Fruit fly (Drosophila melanogaster) whole organism, embryonic: ENCODE results near the gene CG7565.
A peak's percentile ranks its signal among the peaks of the same experiment; 100 is the strongest.

Experiments
- Aef1 ChIP-seq: fragments of 200-800 bp; sonication (Bioruptor generic); IDR thresholded peaks from 3 replicates; pipeline ENCODE4 v1.3.6; 2022; ENCODE audit warnings: missing biosample characterization, missing genetic modification characterization
- Bteb2 ChIP-seq: fragments of 200-800 bp; sonication (Bioruptor generic); optimal IDR thresholded peaks from 2 replicates; lab custom pipeline; 2016; ENCODE audit warnings: missing biosample characterization, missing genetic modification characterization
- CG12744 ChIP-seq: fragments of 200-800 bp; sonication (Bioruptor generic); optimal IDR thresholded peaks from 2 replicates; lab custom pipeline; 2016; ENCODE audit warnings: missing biosample characterization, missing genetic modification characterization
- CG14710 ChIP-seq: fragments of 200-800 bp; sonication (Bioruptor generic); optimal IDR thresholded peaks from 3 replicates; lab custom pipeline; 2019; ENCODE audit warnings: missing biosample characterization, mild to moderate bottlenecking, missing genetic modification characterization, moderate library complexity
- CG15073 ChIP-seq: fragments of 200-800 bp; sonication (Bioruptor generic); optimal IDR thresholded peaks from 2 replicates; lab custom pipeline; 2016; ENCODE audit warnings: missing biosample characterization, missing genetic modification characterization
- CG16779 ChIP-seq: fragments of 200-800 bp; sonication (Bioruptor generic); IDR thresholded peaks from 2 replicates; pipeline ENCODE4 v1.3.6; 2022; ENCODE audit warnings: missing biosample characterization, missing genetic modification characterization
- CG16863 ChIP-seq: fragments of 200-800 bp; sonication (Bioruptor generic); optimal IDR thresholded peaks from 3 replicates; lab custom pipeline; 2016; ENCODE audit warnings: missing biosample characterization, missing genetic modification characterization
- CG17359 ChIP-seq: fragments of 200-800 bp; sonication (Bioruptor generic); optimal IDR thresholded peaks from 3 replicates; lab custom pipeline; 2018; ENCODE audit warnings: missing biosample characterization, mild to moderate bottlenecking, missing genetic modification characterization, moderate library complexity
- CG17568 ChIP-seq: fragments of 200-800 bp; sonication (Bioruptor generic); optimal IDR thresholded peaks from 2 replicates; lab custom pipeline; 2018; ENCODE audit warnings: missing biosample characterization, mild to moderate bottlenecking, missing genetic modification characterization, moderate library complexity
- CG17829 ChIP-seq: fragments of 200-800 bp; optimal IDR thresholded peaks from 2 replicates; lab custom pipeline; 2019; ENCODE audit warnings: missing biosample characterization, mild to moderate bottlenecking, missing genetic modification characterization, moderate library complexity
- CG18764 ChIP-seq: fragments of 200-800 bp; sonication (Bioruptor generic); optimal IDR thresholded peaks from 3 replicates; lab custom pipeline; 2016; ENCODE audit warnings: missing biosample characterization, missing genetic modification characterization
- CG33557 ChIP-seq: fragments of 200-800 bp; sonication (Bioruptor generic); optimal IDR thresholded peaks from 2 replicates; lab custom pipeline; 2019; ENCODE audit warnings: missing biosample characterization, mild to moderate bottlenecking, missing genetic modification characterization, moderate library complexity
- CG6791 ChIP-seq: fragments of 200-800 bp; sonication (Bioruptor generic); IDR thresholded peaks from 3 replicates; pipeline ENCODE4 v1.3.6; 2022; ENCODE audit warnings: missing biosample characterization, missing genetic modification characterization; ENCODE audit not compliant: partially characterized antibody
- CG6813 ChIP-seq: fragments of 200-800 bp; sonication (Bioruptor generic); optimal IDR thresholded peaks from 2 replicates; lab custom pipeline; 2017; ENCODE audit warnings: missing biosample characterization, missing genetic modification characterization, mild to moderate bottlenecking, moderate library complexity, missing genetic modification reagents
- CG6854 ChIP-seq: fragments of 200-800 bp; sonication (Bioruptor generic); optimal IDR thresholded peaks from 3 replicates; lab custom pipeline; 2017; ENCODE audit warnings: missing biosample characterization, mild to moderate bottlenecking, missing genetic modification characterization
- CG7963 ChIP-seq: fragments of 200-800 bp; sonication (Bioruptor generic); IDR thresholded peaks from 3 replicates; pipeline ENCODE4 v1.3.6; 2022; ENCODE audit warnings: missing biosample characterization, missing genetic modification characterization; ENCODE audit not compliant: partially characterized antibody
- CG8478 ChIP-seq: fragments of >200 bp; optimal IDR thresholded peaks from 2 replicates; lab custom pipeline; 2018
- CG8765 ChIP-seq: fragments of 200-800 bp; sonication (Bioruptor generic); IDR thresholded peaks from 2 replicates; pipeline ENCODE4 v1.3.6; 2022; ENCODE audit warnings: missing biosample characterization, missing genetic modification characterization
- Chrac-16 ChIP-seq: fragments of 200-800 bp; sonication (Bioruptor generic); optimal IDR thresholded peaks from 3 replicates; lab custom pipeline; 2016; ENCODE audit warnings: missing biosample characterization, missing genetic modification characterization
- Deaf1 ChIP-seq: fragments of 200-800 bp; optimal IDR thresholded peaks from 3 replicates; lab custom pipeline; 2019; ENCODE audit warnings: missing biosample characterization, mild to moderate bottlenecking, missing genetic modification characterization, moderate library complexity
- Gsc ChIP-seq: fragments of 200-800 bp; sonication (Bioruptor generic); IDR thresholded peaks from 2 replicates; pipeline ENCODE4 v1.3.6; 2022; ENCODE audit warnings: missing biosample characterization, missing genetic modification characterization
- Lpt ChIP-seq: fragments of >200 bp; optimal IDR thresholded peaks from 2 replicates; lab custom pipeline; 2018; ENCODE audit warnings: missing biosample characterization, missing genetic modification characterization
- Myb ChIP-seq: fragments of 200-800 bp; sonication (Bioruptor generic); optimal IDR thresholded peaks from 2 replicates; lab custom pipeline; 2016; ENCODE audit warnings: missing biosample characterization, missing genetic modification characterization
- NfI ChIP-seq: fragments of 200-800 bp; sonication (Bioruptor generic); optimal IDR thresholded peaks from 3 replicates; lab custom pipeline; 2018; ENCODE audit warnings: missing biosample characterization, mild to moderate bottlenecking, missing genetic modification characterization, moderate library complexity
- Taf1 ChIP-seq: fragments of 200-800 bp; sonication (Bioruptor generic); IDR thresholded peaks from 2 replicates; pipeline ENCODE4 v1.3.6; 2022; ENCODE audit warnings: missing biosample characterization, missing genetic modification characterization
- bcd ChIP-seq: fragments of 200-800 bp; sonication (Bioruptor generic); optimal IDR thresholded peaks from 2 replicates; lab custom pipeline; 2017; ENCODE audit warnings: missing biosample characterization, mild to moderate bottlenecking, missing genetic modification characterization
- bigmax ChIP-seq: fragments of 200-800 bp; sonication (Bioruptor generic); optimal IDR thresholded peaks from 2 replicates; lab custom pipeline; 2018; ENCODE audit warnings: missing biosample characterization, mild to moderate bottlenecking, missing genetic modification characterization
- bsh ChIP-seq, 2 experiments: fragments of 200-800 bp; sonication (Bioruptor generic); optimal IDR thresholded peaks; 2 replicates each; lab custom pipeline; 2017 to 2018; ENCODE audit warnings: mild to moderate bottlenecking in 2 of 2, missing biosample characterization in 2 of 2, missing genetic modification characterization in 2 of 2, moderate library complexity in 1 of 2
- croc ChIP-seq: fragments of 200-800 bp; sonication (Bioruptor generic); conservative IDR thresholded peaks from 3 replicates; pipeline ENCODE4 v1.3.6; 2022; ENCODE audit warnings: missing biosample characterization, missing genetic modification characterization
- dmrt11E ChIP-seq: fragments of 200-800 bp; sonication (Bioruptor generic); optimal IDR thresholded peaks from 3 replicates; lab custom pipeline; 2018; ENCODE audit warnings: missing biosample characterization, mild to moderate bottlenecking, missing genetic modification characterization, moderate library complexity
- fd3F ChIP-seq: fragments of 200-800 bp; sonication (Bioruptor generic); optimal IDR thresholded peaks from 2 replicates; lab custom pipeline; 2018; ENCODE audit warnings: missing biosample characterization, mild to moderate bottlenecking, missing genetic modification characterization, moderate library complexity
- hb ChIP-seq: fragments of 200-800 bp; sonication (Bioruptor generic); IDR thresholded peaks from 3 replicates; pipeline ENCODE4 v1.3.6; 2022; ENCODE audit warnings: missing biosample characterization, missing genetic modification characterization; ENCODE audit not compliant: partially characterized antibody
- hbn ChIP-seq: fragments of 200-800 bp; sonication (Bioruptor generic); IDR thresholded peaks from 2 replicates; pipeline ENCODE4 v1.3.6; 2022; ENCODE audit warnings: missing biosample characterization, missing genetic modification characterization; ENCODE audit not compliant: partially characterized antibody
- kah ChIP-seq: fragments of 200-800 bp; sonication (Bioruptor generic); optimal IDR thresholded peaks from 2 replicates; lab custom pipeline; 2018; ENCODE audit warnings: missing biosample characterization, mild to moderate bottlenecking, missing genetic modification characterization
- kay ChIP-seq: fragments of 200-800 bp; sonication (Bioruptor generic); optimal IDR thresholded peaks from 2 replicates; lab custom pipeline; 2016; ENCODE audit warnings: missing biosample characterization, missing genetic modification characterization
- knrl ChIP-seq: fragments of 200-800 bp; sonication (Bioruptor generic); IDR thresholded peaks from 3 replicates; pipeline ENCODE4 v1.3.6; 2022; ENCODE audit warnings: missing biosample characterization, missing genetic modification characterization; ENCODE audit not compliant: partially characterized antibody
- mld ChIP-seq: fragments of 200-800 bp; sonication (Bioruptor generic); IDR thresholded peaks from 3 replicates; pipeline ENCODE4 v1.3.6; 2022; ENCODE audit warnings: missing biosample characterization, missing genetic modification characterization; ENCODE audit not compliant: partially characterized antibody
- p53 ChIP-seq: fragments of 200-800 bp; sonication (Bioruptor generic); optimal IDR thresholded peaks from 2 replicates; lab custom pipeline; 2016; ENCODE audit warnings: missing biosample characterization, missing genetic modification characterization
- pb ChIP-seq: fragments of 200-800 bp; sonication (Bioruptor generic); optimal IDR thresholded peaks from 3 replicates; lab custom pipeline; 2016; ENCODE audit warnings: missing biosample characterization, missing genetic modification characterization
- psq ChIP-seq: fragments of 200-800 bp; sonication (Bioruptor generic); optimal IDR thresholded peaks from 2 replicates; lab custom pipeline; 2017; ENCODE audit warnings: missing biosample characterization, missing genetic modification characterization
- repo ChIP-seq: fragments of 200-800 bp; sonication (Bioruptor generic); optimal IDR thresholded peaks from 2 replicates; lab custom pipeline; 2016; ENCODE audit warnings: missing biosample characterization, missing genetic modification characterization
- ro ChIP-seq: fragments of 200-800 bp; sonication (Bioruptor generic); IDR thresholded peaks from 2 replicates; pipeline ENCODE4 v1.3.6; 2022; ENCODE audit warnings: missing biosample characterization, missing genetic modification characterization
- scrt ChIP-seq: fragments of 200-800 bp; sonication (Bioruptor generic); optimal IDR thresholded peaks from 2 replicates; lab custom pipeline; 2018; ENCODE audit warnings: missing biosample characterization, mild to moderate bottlenecking, missing genetic modification characterization, moderate library complexity
- ssp ChIP-seq: fragments of 200-800 bp; sonication (Bioruptor generic); IDR thresholded peaks from 2 replicates; pipeline ENCODE4 v1.3.6; 2022; ENCODE audit warnings: missing biosample characterization, missing genetic modification characterization
- sug ChIP-seq: fragments of 200-800 bp; optimal IDR thresholded peaks from 2 replicates; lab custom pipeline; 2019; ENCODE audit warnings: missing biosample characterization, mild to moderate bottlenecking, missing genetic modification characterization, moderate library complexity
- unpg ChIP-seq: fragments of 200-800 bp; sonication (Bioruptor generic); optimal IDR thresholded peaks from 3 replicates; lab custom pipeline; 2018; ENCODE audit warnings: missing biosample characterization, mild to moderate bottlenecking, missing genetic modification characterization, moderate library complexity
- usp ChIP-seq: fragments of >200 bp; optimal IDR thresholded peaks from 2 replicates; lab custom pipeline; 2017; ENCODE audit warnings: missing biosample characterization, missing genetic modification characterization
- wdn ChIP-seq: fragments of 200-800 bp; sonication (Bioruptor generic); IDR thresholded peaks from 2 replicates; pipeline ENCODE4 v1.3.6; 2022; ENCODE audit warnings: missing biosample characterization, missing genetic modification characterization
- yki ChIP-seq: fragments of >200 bp; optimal IDR thresholded peaks from 3 replicates; lab custom pipeline; 2018
- zf30C ChIP-seq: fragments of 200-800 bp; sonication (Bioruptor generic); optimal IDR thresholded peaks from 3 replicates; lab custom pipeline; 2018; ENCODE audit warnings: missing biosample characterization, mild to moderate bottlenecking, missing genetic modification characterization

The CG7565 gene

dm6 chr3L:8065575-8066410 is 25.8 kb downstream of the CG7565 start (continued):
- TF ChIP-seq scrt (GFP tag; lab: Kevin White, UChicago) (no peak), bcd (GFP tag; lab: Kevin White, UChicago) (no peak), wdn (GFP tag; lab: Robert Waterston, UW) (no peak), p53 (GFP tag; lab: Kevin White, UChicago) (no peak), Lpt (GFP tag; lab: Kevin White, UChicago) (no peak), psq (GFP tag; lab: Kevin White, UChicago) (no peak), hb (peak; percentile 75), hbn (GFP tag; lab: Robert Waterston, UW) (peak; percentile 17; the same call in 1 of the 2 replicates), sug (tag; lab: Kevin White, UChicago) (no peak), CG7963 (GFP tag; lab: Robert Waterston, UW) (peak; percentile 90), CG17568 (no peak), Myb (GFP tag; lab: Kevin White, UChicago) (no peak), CG8478 (lab: Kevin White, UChicago) (no peak), croc (GFP tag; lab: Robert Waterston, UW) (no peak), Gsc (GFP tag; lab: Robert Waterston, UW) (no peak), pb (GFP tag; lab: Kevin White, UChicago) (no peak), Chrac-16 (GFP tag; lab: Kevin White, UChicago) (no peak), zf30C (no peak), CG15073 (GFP tag; lab: Kevin White, UChicago) (no peak), CG33557 (GFP tag; lab: Kevin White, UChicago) (peak; percentile 6), ssp (GFP tag; lab: Robert Waterston, UW) (no peak), knrl (peak; percentile 67), kah (GFP tag; lab: Kevin White, UChicago) (peak; percentile 34), Taf1 (no peak), bigmax (GFP tag; lab: Kevin White, UChicago) (no peak), CG14710 (tag; lab: Kevin White, UChicago) (peak; percentile 11), CG16863 (GFP tag; lab: Kevin White, UChicago) (no peak), CG17359 (tag; lab: Kevin White, UChicago) (no peak), Bteb2 (GFP tag; lab: Kevin White, UChicago) (no peak), unpg (no peak), CG8765 (GFP tag; lab: Robert Waterston, UW) (no peak), NfI (GFP tag; lab: Kevin White, UChicago) (no peak), usp (no peak), CG12744 (no peak), repo (GFP tag; lab: Kevin White, UChicago) (no peak), CG6854 (no peak), kay (GFP tag; lab: Kevin White, UChicago) (no peak), bsh (GFP tag; optimal IDR thresholded peaks at IDR 0.05; lab: Kevin White, UChicago) (peak in 1 of 2 experiments; percentile 14), ro (GFP tag; lab: Robert Waterston, UW) (no peak), CG16779 (GFP tag; lab: Robert Waterston, UW) (no peak), fd3F (GFP tag; lab: Kevin White, UChicago) (no peak), CG6791 (GFP tag; lab: Robert Waterston, UW) (peak; percentile 96), Deaf1 (tag; lab: Kevin White, UChicago) (no peak), CG18764 (GFP tag; lab: Kevin White, UChicago) (no peak), dmrt11E (tag; lab: Kevin White, UChicago) (no peak), CG6813 (no peak), CG17829 (tag; lab: Kevin White, UChicago) (peak; percentile 3), yki (lab: Kevin White, UChicago) (no peak), mld (GFP tag; lab: Robert Waterston, UW) (peak; percentile 90), Aef1 (GFP tag; lab: Robert Waterston, UW) (no peak)
